Worm (Caenorhabditis elegans) whole organism, L3 larva: ENCODE data around the gene F54C9.11.

Source experiments
- ceh-82 ChIP-seq: fragments of 150-350 bp; optimal IDR thresholded peaks from 2 replicates; lab custom pipeline; 2014; ENCODE audit warnings: missing biosample characterization, missing genetic modification characterization
- elt-3 ChIP-seq, 3 experiments: fragments of 150-350 bp in 1 of 3; sonication (generic microtip) in 2 of 3; optimal IDR thresholded peaks; 2 replicates in 2 of 3; 4 replicates in 1 of 3; lab custom pipeline; 2014 to 2017; ENCODE audit warnings: missing biosample characterization in 3 of 3, missing genetic modification characterization in 3 of 3

DNA sequence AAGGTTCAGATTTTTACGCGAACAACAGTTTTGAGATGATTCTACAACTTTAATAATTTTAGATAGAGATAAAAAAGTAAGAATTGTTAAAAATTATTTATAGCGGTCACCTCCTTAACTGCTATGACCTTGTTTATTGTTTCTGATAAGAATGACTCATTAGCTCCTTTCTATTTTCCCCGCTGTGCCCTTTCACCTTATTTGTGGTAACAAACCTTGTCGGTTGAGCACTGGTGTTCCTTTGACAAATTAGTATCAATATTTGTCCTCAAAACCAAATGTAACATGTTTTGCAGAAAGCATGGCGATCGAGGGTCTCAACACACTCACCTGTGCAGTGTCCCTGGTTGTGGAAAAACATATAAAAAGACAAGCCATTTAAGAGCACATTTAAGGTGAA is 41.7 kb upstream of the F54C9.11 start:
- TF ChIP-seq elt-3 (tag; optimal IDR thresholded peaks at IDR 0.05; lab: Kevin White, UChicago) (no peak), ceh-82 (no peak)
